Fruit fly (Drosophila melanogaster) S2 (cell line): ENCODE measurements around the gene CG13898.

Source experiments
- CG8478 ChIP-seq: fragments of >200 bp; optimal IDR thresholded peaks from 2 replicates; lab custom pipeline; 2018
- CTCF ChIP-seq, 2 experiments: fragments of >200 bp; optimal IDR thresholded peaks; 2 replicates each; lab custom pipeline; 2018

dm6 chr3L:775053-775355 lies 28.8 kb downstream of the CG13898 start:
- no peak for TF ChIP-seq CG8478 (lab: Kevin White, UChicago)
- no peak for TF ChIP-seq CTCF (optimal IDR thresholded peaks at IDR 0.05; lab: Kevin White, UChicago)
